Worm (Caenorhabditis elegans): ENCODE results near the gene sorf-2.

ce11 chrIII:5287877-5288276 is 38.5 kb upstream of the sorf-2 start, which contains the start of gene T15B12.1:
- TF ChIP-seq egl-27 (tag; optimal IDR thresholded peaks at IDR 0.05), result no peak
- TF ChIP-seq lin-39 (tag; optimal IDR thresholded peaks at IDR 0.05), result no peak
- TF ChIP-seq nhr-12 (tag; optimal IDR thresholded peaks at IDR 0.05), result no peak
- TF ChIP-seq F13H6.1 (tag; optimal IDR thresholded peaks at IDR 0.05), result no peak
- TF ChIP-seq R02D3.7 (tag; optimal IDR thresholded peaks at IDR 0.05), result no peak
- no peak for TF ChIP-seq ztf-11 (tag; optimal IDR thresholded peaks at IDR 0.05)
- no peak for TF ChIP-seq skn-1 (tag; optimal IDR thresholded peaks at IDR 0.05)
- TF ChIP-seq nhr-23 (tag; optimal IDR thresholded peaks at IDR 0.05), result no peak
- TF ChIP-seq dmd-4 (tag; optimal IDR thresholded peaks at IDR 0.05), result no peak
- no peak for TF ChIP-seq blmp-1 (tag; optimal IDR thresholded peaks at IDR 0.05; ENCODE audit: insufficient read depth)
- no peak for TF ChIP-seq fos-1 (tag; optimal IDR thresholded peaks at IDR 0.05)
- no peak for TF ChIP-seq elt-3 (tag; optimal IDR thresholded peaks at IDR 0.05)
- no peak for TF ChIP-seq ceh-82 (tag; optimal IDR thresholded peaks at IDR 0.05)

All from whole organism, L2 larva.